Fruit fly (Drosophila melanogaster) whole organism, embryonic: ENCODE results near the gene CG8369.

Experiments
- Bteb2 ChIP-seq: fragments of 200-800 bp; sonication (Bioruptor generic); optimal IDR thresholded peaks from 2 replicates; lab custom pipeline; 2016; ENCODE audit warnings: missing biosample characterization, missing genetic modification characterization
- C15 ChIP-seq: fragments of 200-800 bp; sonication (Bioruptor generic); IDR thresholded peaks from 3 replicates; pipeline ENCODE4 v1.3.6; 2022; ENCODE audit warnings: missing biosample characterization, missing genetic modification characterization
- CG12219 ChIP-seq: fragments of 200-800 bp; sonication (Bioruptor generic); optimal IDR thresholded peaks from 3 replicates; lab custom pipeline; 2018; ENCODE audit warnings: missing biosample characterization, mild to moderate bottlenecking, missing genetic modification characterization
- CG13775 ChIP-seq: fragments of 200-800 bp; sonication (Bioruptor generic); optimal IDR thresholded peaks from 3 replicates; lab custom pipeline; 2017; ENCODE audit warnings: missing biosample characterization, mild to moderate bottlenecking, missing genetic modification characterization
- CG14050 ChIP-seq: fragments of 200-800 bp; sonication (Bioruptor generic); IDR thresholded peaks from 3 replicates; pipeline ENCODE4 v1.3.6; 2022; ENCODE audit warnings: missing biosample characterization, missing genetic modification characterization
- CG14441 ChIP-seq: fragments of 200-800 bp; sonication (Bioruptor generic); IDR thresholded peaks from 2 replicates; pipeline ENCODE4 v1.3.6; 2022; ENCODE audit warnings: missing biosample characterization, missing genetic modification characterization
- CG17612 ChIP-seq: fragments of 200-800 bp; sonication (Bioruptor generic); IDR thresholded peaks from 2 replicates; pipeline ENCODE4 v1.3.6; 2022; ENCODE audit warnings: missing biosample characterization, missing genetic modification characterization
- CG17829 ChIP-seq: fragments of 200-800 bp; optimal IDR thresholded peaks from 2 replicates; lab custom pipeline; 2019; ENCODE audit warnings: missing biosample characterization, mild to moderate bottlenecking, missing genetic modification characterization, moderate library complexity
- CG1792 ChIP-seq: fragments of 200-800 bp; sonication (Bioruptor generic); optimal IDR thresholded peaks from 2 replicates; lab custom pipeline; 2016; ENCODE audit warnings: missing biosample characterization, missing genetic modification characterization
- CG2120 ChIP-seq: fragments of 200-800 bp; sonication (Bioruptor generic); optimal IDR thresholded peaks from 3 replicates; lab custom pipeline; 2016; ENCODE audit warnings: missing biosample characterization, missing genetic modification characterization
- CG2678 ChIP-seq: fragments of 200-800 bp; sonication (Bioruptor generic); optimal IDR thresholded peaks from 3 replicates; lab custom pipeline; 2019; ENCODE audit warnings: missing biosample characterization, mild to moderate bottlenecking, missing genetic modification characterization, moderate library complexity
- CG31224 ChIP-seq: fragments of 200-800 bp; sonication (Bioruptor generic); IDR thresholded peaks from 2 replicates; pipeline ENCODE4 v1.3.6; 2022; ENCODE audit warnings: missing biosample characterization, missing genetic modification characterization
- CG32772 ChIP-seq: fragments of 200-800 bp; sonication (Bioruptor generic); IDR thresholded peaks from 2 replicates; pipeline ENCODE4 v1.3.6; 2022; ENCODE audit warnings: missing biosample characterization, missing genetic modification characterization
- CG33213 ChIP-seq: fragments of 200-800 bp; sonication (Bioruptor generic); optimal IDR thresholded peaks from 3 replicates; lab custom pipeline; 2016; ENCODE audit warnings: missing biosample characterization, missing genetic modification characterization
- CG34422 ChIP-seq: fragments of 200-800 bp; sonication (Bioruptor generic); IDR thresholded peaks from 3 replicates; pipeline ENCODE4 v1.3.6; 2022; ENCODE audit warnings: missing biosample characterization, missing genetic modification characterization
- CG42726 ChIP-seq: fragments of 200-800 bp; sonication (Bioruptor generic); IDR thresholded peaks from 2 replicates; pipeline ENCODE4 v1.3.6; 2022; ENCODE audit warnings: missing biosample characterization, missing genetic modification characterization; ENCODE audit not compliant: partially characterized antibody
- CG8089 ChIP-seq: fragments of 200-800 bp; sonication (Bioruptor generic); optimal IDR thresholded peaks from 3 replicates; lab custom pipeline; 2016; ENCODE audit warnings: missing biosample characterization, missing genetic modification characterization
- CkIIα-i1 ChIP-seq: fragments of 200-800 bp; sonication (Bioruptor generic); IDR thresholded peaks from 2 replicates; pipeline ENCODE4 v1.3.6; 2022; ENCODE audit warnings: missing biosample characterization, missing genetic modification characterization
- D19A ChIP-seq: fragments of 200-800 bp; optimal IDR thresholded peaks from 3 replicates; lab custom pipeline; 2019; ENCODE audit warnings: missing biosample characterization, mild to moderate bottlenecking, missing genetic modification characterization, moderate library complexity
- Dad ChIP-seq: fragments of 200-800 bp; sonication (Bioruptor generic); optimal IDR thresholded peaks from 3 replicates; lab custom pipeline; 2016; ENCODE audit warnings: missing biosample characterization, missing genetic modification characterization
- Dfd ChIP-seq, 2 experiments: fragments of >200 bp; optimal IDR thresholded peaks; 2 replicates each; lab custom pipeline; 2017; ENCODE audit warnings: missing biosample characterization in 2 of 2, missing genetic modification characterization in 2 of 2
- Dll ChIP-seq: fragments of 200-800 bp; sonication (Bioruptor generic); IDR thresholded peaks from 4 replicates; pipeline ENCODE4 v1.3.6; 2022; ENCODE audit warnings: missing biosample characterization, missing genetic modification characterization; ENCODE audit not compliant: partially characterized antibody
- Drgx ChIP-seq: fragments of 200-800 bp; sonication (Bioruptor generic); IDR thresholded peaks from 2 replicates; pipeline ENCODE4 v1.3.6; 2022; ENCODE audit warnings: missing biosample characterization, missing genetic modification characterization
- HLH4C ChIP-seq: fragments of 200-800 bp; sonication (Bioruptor generic); IDR thresholded peaks from 3 replicates; pipeline ENCODE4 v1.3.6; 2022; ENCODE audit warnings: missing biosample characterization, missing genetic modification characterization; ENCODE audit not compliant: partially characterized antibody
- Hand ChIP-seq: fragments of 200-800 bp; sonication (Bioruptor generic); optimal IDR thresholded peaks from 2 replicates; lab custom pipeline; 2017; ENCODE audit warnings: mild to moderate bottlenecking, missing biosample characterization, missing genetic modification reagents, missing genetic modification characterization
- Mes4 ChIP-seq: fragments of 200-800 bp; sonication (Bioruptor generic); optimal IDR thresholded peaks from 2 replicates; lab custom pipeline; 2016; ENCODE audit warnings: missing biosample characterization, missing genetic modification characterization
- NfI ChIP-seq: fragments of 200-800 bp; sonication (Bioruptor generic); optimal IDR thresholded peaks from 3 replicates; lab custom pipeline; 2018; ENCODE audit warnings: missing biosample characterization, mild to moderate bottlenecking, missing genetic modification characterization, moderate library complexity
- PHDP ChIP-seq: fragments of 200-800 bp; sonication (Bioruptor generic); optimal IDR thresholded peaks from 3 replicates; lab custom pipeline; 2018; ENCODE audit warnings: missing biosample characterization, mild to moderate bottlenecking, missing genetic modification characterization, moderate library complexity
- Scr ChIP-seq: fragments of 200-800 bp; sonication (Bioruptor generic); IDR thresholded peaks from 2 replicates; pipeline ENCODE4 v1.3.6; 2022; ENCODE audit warnings: missing biosample characterization, missing genetic modification characterization; ENCODE audit not compliant: partially characterized antibody
- Sox102F ChIP-seq: fragments of 200-800 bp; sonication (Bioruptor generic); optimal IDR thresholded peaks from 2 replicates; lab custom pipeline; 2018; ENCODE audit warnings: missing biosample characterization, mild to moderate bottlenecking, missing genetic modification characterization, moderate library complexity
- Tbp ChIP-seq: fragments of >200 bp; optimal IDR thresholded peaks from 2 replicates; lab custom pipeline; 2018; ENCODE audit warnings: missing biosample characterization, missing genetic modification characterization
- ab ChIP-seq: fragments of 200-800 bp; sonication (Bioruptor generic); optimal IDR thresholded peaks from 2 replicates; lab custom pipeline; 2016; ENCODE audit warnings: missing biosample characterization, missing genetic modification characterization
- az2 ChIP-seq: fragments of 200-800 bp; sonication (Bioruptor generic); optimal IDR thresholded peaks from 3 replicates; lab custom pipeline; 2016; ENCODE audit warnings: missing biosample characterization, missing genetic modification characterization
- bowl ChIP-seq: fragments of 200-800 bp; sonication (Bioruptor generic); IDR thresholded peaks from 2 replicates; pipeline ENCODE4 v1.3.6; 2022; ENCODE audit warnings: missing biosample characterization, missing genetic modification characterization
- dmrt99B ChIP-seq: fragments of 200-800 bp; sonication (Bioruptor generic); optimal IDR thresholded peaks from 2 replicates; lab custom pipeline; 2018; ENCODE audit warnings: missing biosample characterization, mild to moderate bottlenecking, missing genetic modification characterization, moderate library complexity
- fd102C ChIP-seq: fragments of 200-800 bp; sonication (Bioruptor generic); optimal IDR thresholded peaks from 2 replicates; lab custom pipeline; 2018; ENCODE audit warnings: missing biosample characterization, mild to moderate bottlenecking, missing genetic modification characterization, moderate library complexity
- ind ChIP-seq: fragments of 200-800 bp; sonication (Bioruptor generic); optimal IDR thresholded peaks from 3 replicates; lab custom pipeline; 2016; ENCODE audit warnings: missing biosample characterization, missing genetic modification characterization
- insv ChIP-seq, 2 experiments: fragments of 200-800 bp; sonication (Bioruptor generic); optimal IDR thresholded peaks; 3 replicates each; lab custom pipeline; 2016 to 2018; ENCODE audit warnings: missing biosample characterization in 2 of 2, missing genetic modification characterization in 2 of 2
- kni ChIP-seq: fragments of 200-800 bp; sonication (Bioruptor generic); optimal IDR thresholded peaks from 3 replicates; lab custom pipeline; 2017; ENCODE audit warnings: mild to moderate bottlenecking, missing biosample characterization, missing genetic modification reagents, missing genetic modification characterization
- lilli ChIP-seq: fragments of 200-800 bp; sonication (Bioruptor generic); optimal IDR thresholded peaks from 3 replicates; lab custom pipeline; 2016; ENCODE audit warnings: missing biosample characterization, missing genetic modification characterization
- lmd ChIP-seq: fragments of 200-800 bp; sonication (Bioruptor generic); IDR thresholded peaks from 2 replicates; pipeline ENCODE4 v1.3.6; 2022; ENCODE audit warnings: missing biosample characterization, missing genetic modification characterization
- lola ChIP-seq, 3 experiments: fragments of >200 bp in 2 of 3; fragments of 200-800 bp in 1 of 3; sonication (Bioruptor generic) in 1 of 3; optimal IDR thresholded peaks; 2 replicates each; lab custom pipeline; 2017 to 2019; ENCODE audit warnings: missing biosample characterization in 3 of 3, missing genetic modification characterization in 3 of 3, mild to moderate bottlenecking in 1 of 3, moderate library complexity in 1 of 3
- p53 ChIP-seq: fragments of 200-800 bp; sonication (Bioruptor generic); optimal IDR thresholded peaks from 2 replicates; lab custom pipeline; 2016; ENCODE audit warnings: missing biosample characterization, missing genetic modification characterization
- prd ChIP-seq, 3 experiments: fragments of >200 bp in 2 of 3; fragments of 200-800 bp in 1 of 3; sonication (Bioruptor generic) in 1 of 3; optimal IDR thresholded peaks in 2 of 3; IDR thresholded peaks in 1 of 3; 2 replicates in 2 of 3; 3 replicates in 1 of 3; pipeline versions ENCODE4 v1.3.6 to Lab custom; 2017 to 2022; ENCODE audit warnings: missing biosample characterization in 1 of 3, missing genetic modification characterization in 1 of 3
- salm ChIP-seq: fragments of 200-800 bp; sonication (Bioruptor generic); optimal IDR thresholded peaks from 2 replicates; lab custom pipeline; 2018; ENCODE audit warnings: missing biosample characterization, mild to moderate bottlenecking, missing genetic modification characterization
- sens-2 ChIP-seq: fragments of 200-800 bp; sonication (Bioruptor generic); IDR thresholded peaks from 2 replicates; pipeline ENCODE4 v1.3.6; 2022; ENCODE audit warnings: missing biosample characterization, missing genetic modification characterization
- seq ChIP-seq: fragments of 200-800 bp; sonication (Bioruptor generic); IDR thresholded peaks from 2 replicates; pipeline ENCODE4 v1.3.6; 2022; ENCODE audit warnings: missing biosample characterization, missing genetic modification characterization
- sim ChIP-seq: fragments of 200-800 bp; sonication (Bioruptor generic); IDR thresholded peaks from 2 replicates; pipeline ENCODE4 v1.3.6; 2022; ENCODE audit warnings: missing biosample characterization, missing genetic modification characterization
- z ChIP-seq: fragments of 200-800 bp; sonication (Bioruptor generic); IDR thresholded peaks from 3 replicates; pipeline ENCODE4 v1.3.6; 2022; ENCODE audit warnings: missing biosample characterization, missing genetic modification characterization
- zfh1 ChIP-seq: fragments of 200-800 bp; sonication (Bioruptor generic); IDR thresholded peaks from 3 replicates; pipeline ENCODE4 v1.3.6; 2022; ENCODE audit warnings: missing biosample characterization, missing genetic modification characterization
- zfh2 ChIP-seq: fragments of 200-800 bp; sonication (Bioruptor generic); optimal IDR thresholded peaks from 2 replicates; lab custom pipeline; 2016; ENCODE audit warnings: missing biosample characterization, missing genetic modification characterization

The CG8369 gene

DNA sequence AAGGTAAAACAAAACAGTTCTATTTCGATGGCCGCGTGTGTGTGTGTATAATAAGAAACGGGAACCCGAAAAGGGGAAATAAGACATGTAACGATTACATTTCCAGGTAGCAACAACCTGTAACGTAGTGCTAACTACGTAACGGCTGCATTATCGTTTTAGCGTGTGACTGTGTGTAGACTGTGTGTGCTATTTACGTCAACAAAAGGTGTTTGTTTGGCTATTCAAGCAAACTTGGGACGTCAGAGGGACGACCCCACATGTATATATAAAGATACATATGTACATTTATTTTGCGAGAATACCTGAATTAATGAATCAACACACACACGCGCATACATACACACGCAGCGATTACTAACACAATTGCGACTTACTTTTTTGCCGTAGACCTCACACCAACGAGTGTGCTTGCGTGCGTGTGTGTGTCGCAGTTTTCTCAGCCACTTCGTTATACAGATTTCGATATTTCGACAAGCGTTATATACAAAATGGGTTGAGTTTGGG, 2.2 kb upstream of the CG8369 start (continued):
- TF ChIP-seq salm (tag; lab: Kevin White, UChicago) (no peak), prd (optimal IDR thresholded peaks at IDR 0.05; lab: Kevin White, UChicago) (no peak), prd (GFP tag; IDR thresholded peaks at IDR 0.05; lab: Robert Waterston, UW) (no peak; the same call in 2 of the 3 replicates), z (GFP tag; lab: Robert Waterston, UW) (no peak), kni (GFP tag; lab: Kevin White, UChicago) (peak; percentile 26), Hand (GFP tag; lab: Kevin White, UChicago) (no peak), C15 (GFP tag; lab: Robert Waterston, UW) (no peak), Mes4 (no peak), zfh1 (peak; percentile 34; the same call in 1 of the 3 replicates), CG13775 (no peak), ind (no peak), Drgx (GFP tag; lab: Robert Waterston, UW) (no peak), HLH4C (GFP tag; lab: Robert Waterston, UW) (no peak), CG1792 (no peak), fd102C (no peak), Dll (no peak), CG31224 (GFP tag; lab: Robert Waterston, UW) (0 out of 2 replicates have a peak, but pooled peaks have one; percentile 5), CG34422 (0 out of 3 replicates have a peak, but pooled peaks have one; percentile 29), lmd (no peak), Tbp (GFP tag; lab: Kevin White, UChicago) (no peak), az2 (no peak), Dad (peak; percentile 36), CG42726 (GFP tag; lab: Robert Waterston, UW) (no peak), Bteb2 (GFP tag; lab: Kevin White, UChicago) (no peak), lilli (GFP tag; lab: Kevin White, UChicago) (peak; percentile 58), PHDP (tag; lab: Kevin White, UChicago) (peak; percentile 48), CG14441 (GFP tag; lab: Robert Waterston, UW) (no peak), CG2120 (GFP tag; lab: Kevin White, UChicago) (no peak), CG2678 (tag; lab: Kevin White, UChicago) (peak; percentile 42), sens-2 (no peak), Sox102F (no peak), CG14050 (GFP tag; lab: Robert Waterston, UW) (no peak), lola (GFP tag; optimal IDR thresholded peaks at IDR 0.05; lab: Kevin White, UChicago) (peak in 1 of 3 experiments; percentile 10), CG17829 (tag; lab: Kevin White, UChicago) (no peak), sim (GFP tag; lab: Robert Waterston, UW) (no peak), NfI (GFP tag; lab: Kevin White, UChicago) (no peak), Scr (GFP tag; lab: Robert Waterston, UW) (no peak), CG33213 (GFP tag; lab: Kevin White, UChicago) (peak; percentile 35), D19A (tag; lab: Kevin White, UChicago) (no peak), seq (GFP tag; lab: Robert Waterston, UW) (peak; percentile 39; the same call in 1 of the 2 replicates), bowl (GFP tag; lab: Robert Waterston, UW) (no peak), CG32772 (GFP tag; lab: Robert Waterston, UW) (peak; percentile 24; the same call in 1 of the 2 replicates), CG12219 (GFP tag; lab: Kevin White, UChicago) (peak; percentile 11), ab (GFP tag; lab: Kevin White, UChicago) (no peak), CkIIα-i1 (GFP tag; lab: Robert Waterston, UW) (no peak), CG17612 (GFP tag; lab: Robert Waterston, UW) (no peak), Dfd (GFP tag; optimal IDR thresholded peaks at IDR 0.05; lab: Kevin White, UChicago) (no peak), zfh2 (GFP tag; lab: Kevin White, UChicago) (no peak), CG8089 (no peak), p53 (GFP tag; lab: Kevin White, UChicago) (no peak), insv (GFP tag; optimal IDR thresholded peaks at IDR 0.05; lab: Kevin White, UChicago) (peak in 1 of 2 experiments; percentile 13), dmrt99B (no peak)
